Worm (Caenorhabditis elegans) whole organism, L4 larva: Measurements from ENCODE around the gene C05E11.7.

Experiments
- aly-2 ChIP-seq: sonication (generic microtip); optimal IDR thresholded peaks from 2 replicates; lab custom pipeline; 2018; ENCODE audit warnings: missing biosample characterization, missing genetic modification characterization
- ces-1 ChIP-seq: fragments of 150-350 bp; sonication (generic microtip); optimal IDR thresholded peaks from 4 replicates; lab custom pipeline; 2014; ENCODE audit warnings: missing biosample characterization, missing genetic modification reagents, missing genetic modification characterization
- ctbp-1 ChIP-seq: fragments of 200-800 bp; sonication (Bioruptor generic); IDR thresholded peaks from 2 replicates; pipeline ENCODE4 v1.3.6; 2022; ENCODE audit warnings: missing genetic modification reagents, missing genetic modification characterization, missing compliant biosample characterization
- dpl-1 ChIP-seq: fragments of 150-350 bp; optimal IDR thresholded peaks from 2 replicates; lab custom pipeline; 2014; ENCODE audit warnings: missing biosample characterization, missing genetic modification reagents, missing genetic modification characterization
- fos-1 ChIP-seq: fragments of 150-350 bp; optimal IDR thresholded peaks from 2 replicates; lab custom pipeline; 2014; ENCODE audit warnings: missing biosample characterization, missing genetic modification characterization
- lin-38 ChIP-seq: fragments of 200-800 bp; sonication (Bioruptor generic); IDR thresholded peaks from 2 replicates; pipeline ENCODE4 v1.3.6; 2022; ENCODE audit warnings: missing genetic modification reagents, missing genetic modification characterization, missing compliant biosample characterization
- lin-39 ChIP-seq: fragments of 150-350 bp; optimal IDR thresholded peaks from 2 replicates; lab custom pipeline; 2014; ENCODE audit warnings: missing biosample characterization, missing genetic modification reagents, missing genetic modification characterization
- nhr-11 ChIP-seq: fragments of 150-350 bp; optimal IDR thresholded peaks from 2 replicates; lab custom pipeline; 2014; ENCODE audit warnings: missing biosample characterization, missing genetic modification characterization
- nhr-28 ChIP-seq: fragments of 150-350 bp; optimal IDR thresholded peaks from 2 replicates; lab custom pipeline; 2014; ENCODE audit warnings: missing biosample characterization, missing genetic modification characterization
- pha-4 ChIP-seq, 2 experiments: fragments of 150-350 bp in 1 of 2; fragments of 200-800 bp in 1 of 2; sonication (Bioruptor generic) in 1 of 2; IDR thresholded peaks in 1 of 2; optimal IDR thresholded peaks in 1 of 2; 2 replicates each; pipeline versions ENCODE4 v1.3.6 to Lab custom; 2014 to 2022; ENCODE audit warnings: missing genetic modification characterization in 2 of 2, missing genetic modification reagents in 2 of 2, missing biosample characterization in 1 of 2, missing compliant biosample characterization in 1 of 2
- pqm-1 ChIP-seq: sonication (generic microtip); optimal IDR thresholded peaks from 2 replicates; lab custom pipeline; 2017; ENCODE audit warnings: missing biosample characterization, missing genetic modification characterization
- saeg-2 ChIP-seq: fragments of 200-800 bp; sonication (Bioruptor generic); IDR thresholded peaks from 2 replicates; pipeline ENCODE4 v1.3.6; 2022; ENCODE audit warnings: missing genetic modification reagents, missing genetic modification characterization, missing compliant biosample characterization
- zfp-3 ChIP-seq: fragments of 200-800 bp; sonication (Bioruptor generic); conservative IDR thresholded peaks from 2 replicates; pipeline ENCODE4 v1.3.6; 2022; ENCODE audit warnings: missing genetic modification reagents, missing genetic modification characterization, missing compliant biosample characterization

DNA sequence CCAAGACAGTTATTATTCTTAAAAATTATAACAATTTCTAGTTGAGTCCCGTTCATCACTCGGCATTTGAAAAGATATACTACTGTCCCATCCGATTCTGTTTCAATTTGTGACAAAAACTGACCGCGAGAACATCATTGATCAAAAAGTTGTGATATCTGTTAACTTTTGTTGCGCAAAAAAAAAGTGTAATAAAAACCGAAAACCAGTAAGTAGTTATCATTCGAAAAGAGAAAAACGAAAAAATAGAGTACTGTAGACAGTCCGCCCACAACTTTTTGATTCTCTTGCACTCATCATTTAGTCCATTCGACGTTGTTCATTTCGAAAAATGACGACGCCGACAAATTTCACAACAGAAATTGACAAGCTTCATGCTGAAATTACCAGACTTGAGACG lies 14.3 kb downstream of the C05E11.7 start, which contains the start of gene amt-1:
- TF ChIP-seq lin-38 (GFP tag; lab: Robert Waterston, UW) = no peak
- TF ChIP-seq ctbp-1 (GFP tag; lab: Robert Waterston, UW) = no peak
- no peak for TF ChIP-seq nhr-28 (tag; lab: Kevin White, UChicago)
- TF ChIP-seq saeg-2 (GFP tag; lab: Robert Waterston, UW) = no peak
- no peak for TF ChIP-seq lin-39 (tag; lab: Kevin White, UChicago)
- no peak for TF ChIP-seq zfp-3
- no peak for TF ChIP-seq pha-4 (GFP tag; IDR thresholded peaks at IDR 0.05; lab: Robert Waterston, UW)
- no peak for TF ChIP-seq pha-4 (tag; optimal IDR thresholded peaks at IDR 0.05; lab: Kevin White, UChicago)
- TF ChIP-seq nhr-11 (tag; lab: Kevin White, UChicago) = no peak
- TF ChIP-seq ces-1 (GFP tag; lab: Kevin White, UChicago) = no peak
- no peak for TF ChIP-seq fos-1 (tag; lab: Kevin White, UChicago)
- TF ChIP-seq pqm-1 (tag; lab: Kevin White, UChicago) = no peak
- no peak for TF ChIP-seq dpl-1
- no peak for TF ChIP-seq aly-2 (tag; lab: Kevin White, UChicago)
